Worm (Caenorhabditis elegans) whole organism, young adult: Measurements from ENCODE around the gene apd-3.

ENCODE experiments used
- F10E7.11 ChIP-seq: sonication (generic microtip); optimal IDR thresholded peaks from 2 replicates; lab custom pipeline; 2017; ENCODE audit warnings: mild to moderate bottlenecking, missing genetic modification characterization, moderate library complexity, missing compliant biosample characterization
- F23B12.7 ChIP-seq: sonication (generic microtip); optimal IDR thresholded peaks from 2 replicates; lab custom pipeline; 2017; ENCODE audit warnings: missing genetic modification characterization, mild to moderate bottlenecking, missing compliant biosample characterization, antibody characterized with exemption, moderate library complexity; ENCODE audit not compliant: insufficient read depth
- F37B4.10 ChIP-seq: fragments of 200-800 bp; sonication (Bioruptor generic); IDR thresholded peaks from 2 replicates; pipeline ENCODE4 v1.3.6; 2022; ENCODE audit warnings: missing genetic modification characterization, missing compliant biosample characterization
- F49E8.2 ChIP-seq: sonication (generic microtip); optimal IDR thresholded peaks from 3 replicates; lab custom pipeline; 2017; ENCODE audit warnings: missing genetic modification characterization, mild to moderate bottlenecking, missing compliant biosample characterization, antibody characterized with exemption, moderate library complexity; ENCODE audit not compliant: insufficient read depth
- F57A8.1 ChIP-seq: fragments of 200-800 bp; sonication (Bioruptor generic); optimal IDR thresholded peaks from 2 replicates; lab custom pipeline; 2018; ENCODE audit warnings: mild to moderate bottlenecking, missing genetic modification characterization, moderate library complexity, missing compliant biosample characterization
- F57C9.4 ChIP-seq: sonication (generic microtip); optimal IDR thresholded peaks from 2 replicates; lab custom pipeline; 2017; ENCODE audit warnings: mild to moderate bottlenecking, missing genetic modification characterization, missing compliant biosample characterization
- T26A5.8 ChIP-seq: sonication (generic microtip); optimal IDR thresholded peaks from 2 replicates; lab custom pipeline; 2016; ENCODE audit warnings: missing genetic modification characterization, missing compliant biosample characterization
- Y95B8A.8 ChIP-seq: fragments of 200-800 bp; sonication (Bioruptor generic); IDR thresholded peaks from 2 replicates; pipeline ENCODE4 v1.3.6; 2022; ENCODE audit warnings: missing genetic modification reagents, missing genetic modification characterization, missing compliant biosample characterization
- aptf-3 ChIP-seq: fragments of 200-800 bp; sonication (Bioruptor generic); IDR thresholded peaks from 2 replicates; pipeline ENCODE4 v1.3.6; 2022; ENCODE audit warnings: missing genetic modification characterization, missing compliant biosample characterization
- atf-7 ChIP-seq: sonication (generic microtip); optimal IDR thresholded peaks from 2 replicates; lab custom pipeline; 2017; ENCODE audit warnings: mild to moderate bottlenecking, missing genetic modification characterization, missing compliant biosample characterization
- attf-3 ChIP-seq: fragments of 200-800 bp; sonication (Bioruptor generic); conservative IDR thresholded peaks from 2 replicates; pipeline ENCODE4 v1.3.6; 2022; ENCODE audit warnings: missing genetic modification reagents, missing genetic modification characterization, missing compliant biosample characterization
- ceh-40 ChIP-seq: fragments of 200-800 bp; sonication (Bioruptor generic); IDR thresholded peaks from 2 replicates; pipeline ENCODE4 v1.3.6; 2022; ENCODE audit warnings: missing genetic modification characterization, missing compliant biosample characterization
- ceh-58 ChIP-seq: fragments of 200-800 bp; sonication (Bioruptor generic); IDR thresholded peaks from 2 replicates; pipeline ENCODE4 v1.3.6; 2022; ENCODE audit warnings: missing genetic modification characterization, missing compliant biosample characterization
- chd-7 ChIP-seq: sonication (generic microtip); optimal IDR thresholded peaks from 2 replicates; lab custom pipeline; 2016; ENCODE audit warnings: mild to moderate bottlenecking, missing genetic modification characterization, moderate library complexity, missing compliant biosample characterization
- egrh-3 ChIP-seq: fragments of 200-800 bp; sonication (Bioruptor generic); IDR thresholded peaks from 2 replicates; pipeline ENCODE4 v1.3.6; 2022; ENCODE audit warnings: missing genetic modification reagents, missing genetic modification characterization, missing compliant biosample characterization
- gei-17 ChIP-seq: fragments of 200-800 bp; sonication (Bioruptor generic); optimal IDR thresholded peaks from 2 replicates; lab custom pipeline; 2018; ENCODE audit warnings: mild to moderate bottlenecking, missing genetic modification characterization, missing compliant biosample characterization
- hlh-26 ChIP-seq: fragments of 200-800 bp; sonication (Bioruptor generic); conservative IDR thresholded peaks from 2 replicates; pipeline ENCODE4 v1.3.6; 2022; ENCODE audit warnings: missing genetic modification reagents, missing genetic modification characterization, missing compliant biosample characterization
- hmg-1.2 ChIP-seq: fragments of 200-800 bp; sonication (Bioruptor generic); IDR thresholded peaks from 2 replicates; pipeline ENCODE4 v1.3.6; 2022; ENCODE audit warnings: missing genetic modification reagents, missing genetic modification characterization, missing compliant biosample characterization
- hrde-1 ChIP-seq: sonication (generic microtip); optimal IDR thresholded peaks from 2 replicates; lab custom pipeline; 2016; ENCODE audit warnings: missing genetic modification characterization, mild to moderate bottlenecking, missing compliant biosample characterization, moderate library complexity, missing genotype, missing genetic modification reagents, borderline replicate concordance
- hsf-1 ChIP-seq: fragments of 200-800 bp; sonication (Bioruptor generic); IDR thresholded peaks from 2 replicates; pipeline ENCODE4 v1.3.6; 2022; ENCODE audit warnings: missing genetic modification reagents, missing genetic modification characterization, missing compliant biosample characterization
- let-526 ChIP-seq: fragments of 200-800 bp; sonication (Bioruptor generic); IDR thresholded peaks from 2 replicates; pipeline ENCODE4 v1.3.6; 2022; ENCODE audit warnings: missing genetic modification reagents, missing genetic modification characterization, missing compliant biosample characterization
- let-607 ChIP-seq, 2 experiments: fragments of 200-800 bp in 1 of 2; sonication (Bioruptor generic) in 1 of 2; sonication (generic microtip) in 1 of 2; optimal IDR thresholded peaks; 2 replicates each; lab custom pipeline; 2016 to 2018; ENCODE audit warnings: mild to moderate bottlenecking in 2 of 2, missing compliant biosample characterization in 2 of 2, missing genetic modification characterization in 2 of 2, moderate library complexity in 2 of 2, missing genotype in 1 of 2
- lin-54 ChIP-seq: fragments of 200-800 bp; sonication (Bioruptor generic); optimal IDR thresholded peaks from 2 replicates; lab custom pipeline; 2018; ENCODE audit warnings: mild to moderate bottlenecking, missing genetic modification characterization, missing compliant biosample characterization
- lsy-27 ChIP-seq: sonication (generic microtip); optimal IDR thresholded peaks from 2 replicates; lab custom pipeline; 2017; ENCODE audit warnings: missing genetic modification characterization, mild to moderate bottlenecking, missing compliant biosample characterization, antibody characterized with exemption, missing genotype, borderline replicate concordance; ENCODE audit not compliant: insufficient read depth
- madf-3 ChIP-seq: fragments of 200-800 bp; sonication (Bioruptor generic); IDR thresholded peaks from 2 replicates; pipeline ENCODE4 v1.3.6; 2022; ENCODE audit warnings: missing genetic modification reagents, missing genetic modification characterization, missing compliant biosample characterization
- madf-8 ChIP-seq: fragments of 200-800 bp; sonication (Bioruptor generic); conservative IDR thresholded peaks from 2 replicates; pipeline ENCODE4 v1.3.6; 2022; ENCODE audit warnings: missing genetic modification reagents, missing genetic modification characterization, missing compliant biosample characterization
- mcd-1 ChIP-seq: fragments of 200-800 bp; sonication (Bioruptor generic); IDR thresholded peaks from 2 replicates; pipeline ENCODE4 v1.3.6; 2022; ENCODE audit warnings: missing genetic modification reagents, missing genetic modification characterization, missing compliant biosample characterization
- mel-28 ChIP-seq: sonication (generic microtip); optimal IDR thresholded peaks from 2 replicates; lab custom pipeline; 2016; ENCODE audit warnings: borderline replicate concordance, mild to moderate bottlenecking, missing genetic modification characterization, missing compliant biosample characterization
- nhr-90 ChIP-seq: sonication (generic microtip); optimal IDR thresholded peaks from 2 replicates; lab custom pipeline; 2016; ENCODE audit warnings: missing genotype, mild to moderate bottlenecking, missing genetic modification characterization, missing compliant biosample characterization
- rpc-1 ChIP-seq, 2 experiments: fragments of 150-350 bp in 1 of 2; sonication (generic microtip) in 1 of 2; optimal IDR thresholded peaks; 2 replicates each; lab custom pipeline; 2014 to 2018; ENCODE audit warnings: missing biosample characterization in 1 of 2, missing genetic modification characterization in 1 of 2, missing genetic modification reagents in 1 of 2, missing genotype in 1 of 2
- snpc-1.3 ChIP-seq: sonication (generic microtip); optimal IDR thresholded peaks from 2 replicates; lab custom pipeline; 2017; ENCODE audit warnings: missing genetic modification characterization, mild to moderate bottlenecking, missing compliant biosample characterization, antibody characterized with exemption, moderate library complexity, missing genotype, missing genetic modification reagents; ENCODE audit not compliant: insufficient read depth
- zim-3 ChIP-seq: sonication (generic microtip); optimal IDR thresholded peaks from 2 replicates; lab custom pipeline; 2017; ENCODE audit warnings: mild to moderate bottlenecking, missing genetic modification characterization, moderate library complexity, missing compliant biosample characterization

The apd-3 gene

ce11 chrII:3515384-3516053 lies 30.7 kb downstream of the apd-3 start, which contains the start of the genes Y49F6B.14 and clec-125:
Gene Y49F6B.14, minus strand, starts transcription at chrII:3515484.
Gene clec-125, plus strand, starts transcription at chrII:3516003.
- TF ChIP-seq hlh-26 (GFP tag; lab: Robert Waterston, UW): no peak
- no peak for TF ChIP-seq F57A8.1 (GFP tag; lab: Kevin White, UChicago)
- TF ChIP-seq ceh-40 (GFP tag; lab: Robert Waterston, UW): no peak
- TF ChIP-seq hmg-1.2: peak; percentile 75
- TF ChIP-seq lsy-27 (tag; lab: Kevin White, UChicago): no peak
- no peak for TF ChIP-seq hsf-1 (GFP tag; lab: Robert Waterston, UW)
- no peak for TF ChIP-seq madf-8 (GFP tag; lab: Robert Waterston, UW)

DNA sequence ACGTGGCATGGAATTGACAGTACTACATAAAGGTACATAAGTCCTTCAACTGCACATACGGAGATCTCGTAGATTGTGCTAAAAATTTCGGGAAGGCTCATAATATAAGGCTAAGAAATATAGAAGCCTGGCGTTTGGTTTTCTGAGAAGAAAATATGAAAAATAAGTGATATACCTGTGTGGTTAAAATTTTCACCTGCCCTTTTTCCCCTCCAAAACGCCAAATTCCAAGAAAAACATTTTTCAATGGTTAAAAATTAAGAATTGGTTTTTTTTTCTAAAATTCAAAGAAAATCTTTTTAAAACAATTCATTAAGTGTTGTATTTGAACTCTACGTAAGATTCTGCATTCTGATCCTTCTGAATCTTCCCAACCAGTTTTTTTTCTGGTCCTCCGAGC lies 31.6 kb downstream of the apd-3 start, which contains the start of gene srz-5:
Gene srz-5, minus strand, starts transcription at position 101 of the 400 bp plus-strand sequence.
- TF ChIP-seq attf-3 (no peak), F57C9.4 (tag; lab: Kevin White, UChicago) (no peak), atf-7 (tag; lab: Kevin White, UChicago) (no peak), F37B4.10 (GFP tag; lab: Robert Waterston, UW) (no peak), egrh-3 (no peak), lin-54 (GFP tag; lab: Kevin White, UChicago) (no peak), F49E8.2 (tag; lab: Kevin White, UChicago) (no peak), mcd-1 (GFP tag; lab: Robert Waterston, UW) (no peak), T26A5.8 (tag; lab: Kevin White, UChicago) (no peak), hmg-1.2 (no peak), Y95B8A.8 (GFP tag; lab: Robert Waterston, UW) (no peak), F23B12.7 (tag; lab: Kevin White, UChicago) (no peak), mel-28 (no peak)

- no peak for TF ChIP-seq zim-3 (tag; lab: Kevin White, UChicago)
- TF ChIP-seq aptf-3: no peak
- no peak for TF ChIP-seq hrde-1 (tag; lab: Kevin White, UChicago)
- TF ChIP-seq ceh-58: no peak
- no peak for TF ChIP-seq madf-3 (GFP tag; lab: Robert Waterston, UW)
- TF ChIP-seq F10E7.11 (tag; lab: Kevin White, UChicago): no peak
- no peak for TF ChIP-seq rpc-1 (optimal IDR thresholded peaks at IDR 0.05; lab: Kevin White, UChicago)
- TF ChIP-seq rpc-1 (tag; optimal IDR thresholded peaks at IDR 0.05; lab: Kevin White, UChicago): no peak
- TF ChIP-seq gei-17 (GFP tag; lab: Kevin White, UChicago): no peak
- TF ChIP-seq let-607 (tag; optimal IDR thresholded peaks at IDR 0.05; lab: Kevin White, UChicago): no peak
- no peak for TF ChIP-seq hmg-1.2
- TF ChIP-seq let-526 (GFP tag; lab: Robert Waterston, UW): no peak
- no peak for TF ChIP-seq snpc-1.3 (tag; lab: Kevin White, UChicago)
- no peak for TF ChIP-seq chd-7
- no peak for TF ChIP-seq ceh-40 (GFP tag; lab: Robert Waterston, UW)
Observed at ce11 chrII:3512240-3512639, 34.0 kb downstream of the apd-3 start, which contains the start of gene Y49F6B.19. Gene Y49F6B.19, minus strand, starts transcription at chrII:3512340.

DNA sequence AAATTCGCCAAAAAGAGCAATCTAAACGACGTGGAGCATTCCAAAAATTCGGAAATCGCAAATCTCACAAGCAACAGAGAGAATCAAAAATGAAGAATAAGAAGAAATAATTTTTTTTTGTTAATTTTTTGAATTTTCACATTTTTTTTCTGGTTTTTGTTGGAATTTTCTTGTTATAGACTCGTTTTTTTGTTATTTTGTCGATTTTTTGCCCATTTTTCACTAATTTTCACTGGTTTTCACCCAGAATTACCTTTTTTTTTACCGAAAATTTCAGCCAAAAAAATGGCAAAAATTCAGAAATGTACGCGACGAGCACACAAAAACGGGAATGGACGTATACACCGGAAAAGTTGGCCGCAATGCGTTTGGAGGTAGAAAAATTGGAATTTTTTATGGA lies 41.5 kb downstream of the apd-3 start, which contains the start of gene cyh-1:
Gene cyh-1, plus strand, starts transcription at position 301 of the 400 bp plus-strand sequence.
- no peak for TF ChIP-seq nhr-90 (tag; lab: Kevin White, UChicago)
- TF ChIP-seq madf-8 (GFP tag; lab: Robert Waterston, UW): no peak
